Fruit fly (Drosophila melanogaster) Kc167 (cell line): ENCODE results near the gene t-Grip91.

Experiments
- Myc ChIP-seq: fragments of >200 bp; optimal IDR thresholded peaks from 2 replicates; lab custom pipeline; 2017; ENCODE audit warnings: missing external identifiers
- Sin3A ChIP-seq: fragments of >200 bp; optimal IDR thresholded peaks from 2 replicates; lab custom pipeline; 2018; ENCODE audit warnings: missing external identifiers
- h ChIP-seq: fragments of >200 bp; optimal IDR thresholded peaks from 3 replicates; lab custom pipeline; 2018; ENCODE audit warnings: missing external identifiers
- psq ChIP-seq: fragments of >200 bp; optimal IDR thresholded peaks from 2 replicates; lab custom pipeline; 2017; ENCODE audit warnings: missing external identifiers
- ttk ChIP-seq: sonication (Bioruptor generic); optimal IDR thresholded peaks from 2 replicates; lab custom pipeline; 2017; ENCODE audit warnings: missing external identifiers

- TF ChIP-seq Myc (no peak), psq (lab: Kevin White, UChicago) (no peak), ttk (lab: Kevin White, UChicago) (no peak), h (lab: Kevin White, UChicago) (no peak), Sin3A (no peak)
These were observed 40.9 kb upstream of the t-Grip91 start for dm6 chr2L:15742976-15743375.
